Worm (Caenorhabditis elegans): ENCODE data around the gene F23B12.4.

- TF ChIP-seq nhr-67 (tag; optimal IDR thresholded peaks at IDR 0.05) = no peak
- no peak for TF ChIP-seq R02D3.7 (tag; optimal IDR thresholded peaks at IDR 0.05)
- no peak for TF ChIP-seq lin-15B (tag; optimal IDR thresholded peaks at IDR 0.05)
- no peak for TF ChIP-seq nfya-1 (tag; optimal IDR thresholded peaks at IDR 0.05; ENCODE audit: insufficient read depth)
- TF ChIP-seq pha-4 (tag; optimal IDR thresholded peaks at IDR 0.05) = no peak
- no peak for TF ChIP-seq ztf-4 (tag; optimal IDR thresholded peaks at IDR 0.05)
- no peak for TF ChIP-seq mdl-1 (tag; optimal IDR thresholded peaks at IDR 0.05)
- no peak for TF ChIP-seq fkh-2 (tag; optimal IDR thresholded peaks at IDR 0.05)
- TF ChIP-seq nhr-28 (tag; optimal IDR thresholded peaks at IDR 0.05) = no peak
- no peak for TF ChIP-seq egl-27 (tag; optimal IDR thresholded peaks at IDR 0.05)
- TF ChIP-seq ceh-16 (tag; optimal IDR thresholded peaks at IDR 0.05) = no peak
These were observed 13.7 kb upstream of the F23B12.4 start for ce11 chrV:14427069-14427825.

All from whole organism, L3 larva.